3 worm cellular contexts compared by ENCODE assay signal in the genomic region with DNA sequence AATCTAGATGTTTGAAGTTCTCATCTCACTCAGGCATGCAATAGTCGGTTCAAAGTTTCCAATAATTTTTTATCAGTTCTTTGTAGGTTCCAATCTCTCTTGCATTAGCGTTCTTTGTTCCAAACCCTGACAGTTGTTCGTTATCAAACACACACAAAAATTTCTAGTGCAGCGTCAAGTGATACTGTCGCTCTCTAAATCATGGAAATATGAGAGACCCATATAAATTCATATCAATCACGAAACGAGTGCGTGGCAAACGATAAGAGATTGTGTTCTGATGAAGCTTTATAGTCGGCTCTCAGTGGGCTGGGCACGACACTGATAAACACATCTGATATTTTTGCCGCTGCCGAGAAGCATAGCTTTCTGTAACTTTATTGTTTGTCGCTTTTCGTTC.
TF ChIP-seq lines count a peak whose summit lies in the region.

No protein-coding gene starts in this region.

TF ChIP-seq in whole organism, L1 larva, 84 proteins besides CTCF, POLR2A, EP300 and RAD21 (continued from another document):
- TF ChIP-seq pqm-1 (tag; optimal IDR thresholded peaks at IDR 0.05; lab: Kevin White, UChicago), result peak; percentile 1
- peak; percentile 3 for TF ChIP-seq lin-14 (GFP tag; optimal IDR thresholded peaks at IDR 0.05; lab: Kevin White, UChicago)

TF ChIP-seq in whole organism, L4 larva, 104 proteins besides CTCF, POLR2A, EP300 and RAD21 (continued from another document):
- TF ChIP-seq snpc-1.2 (GFP tag; IDR thresholded peaks at IDR 0.05; lab: Robert Waterston, UW), result no peak
- TF ChIP-seq php-3 (GFP tag; IDR thresholded peaks at IDR 0.05; lab: Robert Waterston, UW), result peak; percentile 97
- TF ChIP-seq mep-1 (tag; optimal IDR thresholded peaks at IDR 0.05; lab: Kevin White, UChicago), result peak; percentile 65
- TF ChIP-seq D1046.2 (GFP tag; IDR thresholded peaks at IDR 0.05; lab: Robert Waterston, UW), result no peak
- no peak for TF ChIP-seq nhr-6 (tag; optimal IDR thresholded peaks at IDR 0.05; lab: Kevin White, UChicago)
- no peak for TF ChIP-seq ces-1 (GFP tag; optimal IDR thresholded peaks at IDR 0.05; lab: Kevin White, UChicago)
- peak; percentile 60 for TF ChIP-seq hlh-30 (tag; optimal IDR thresholded peaks at IDR 0.05; lab: Kevin White, UChicago; ENCODE audit: insufficient read depth)
- TF ChIP-seq dmd-8 (GFP tag; IDR thresholded peaks at IDR 0.05; lab: Robert Waterston, UW), result no peak
- no peak for TF ChIP-seq lin-13 (GFP tag; optimal IDR thresholded peaks at IDR 0.05; lab: Kevin White, UChicago)
- no peak for TF ChIP-seq Y5F2A.4 (GFP tag; optimal IDR thresholded peaks at IDR 0.05; lab: Kevin White, UChicago)
- no peak for TF ChIP-seq lin-39 (tag; optimal IDR thresholded peaks at IDR 0.05; lab: Kevin White, UChicago)
- TF ChIP-seq zip-11 (GFP tag; IDR thresholded peaks at IDR 0.05; lab: Robert Waterston, UW), result no peak
- TF ChIP-seq hlh-11 (tag; optimal IDR thresholded peaks at IDR 0.05; lab: Kevin White, UChicago), result peak; percentile 94
- TF ChIP-seq ama-1 (optimal IDR thresholded peaks at IDR 0.05; lab: Kevin White, UChicago), result no peak
- TF ChIP-seq daf-8 (GFP tag; IDR thresholded peaks at IDR 0.05; lab: Robert Waterston, UW), result no peak
- TF ChIP-seq ceh-82 (tag; optimal IDR thresholded peaks at IDR 0.05; lab: Kevin White, UChicago), result no peak
- peak; percentile 49 for TF ChIP-seq nhr-77 (tag; optimal IDR thresholded peaks at IDR 0.05; lab: Kevin White, UChicago)
- peak; percentile 45; the same call in 1 of the 2 replicates for TF ChIP-seq mdt-29 (GFP tag; IDR thresholded peaks at IDR 0.05; lab: Robert Waterston, UW)
- no peak for TF ChIP-seq ctbp-1 (GFP tag; IDR thresholded peaks at IDR 0.05; lab: Robert Waterston, UW)
- TF ChIP-seq lin-1 (GFP tag; IDR thresholded peaks at IDR 0.05; lab: Robert Waterston, UW), result peak; percentile 41; the same call in 1 of the 2 replicates
- TF ChIP-seq set-16 (GFP tag; IDR thresholded peaks at IDR 0.05; lab: Robert Waterston, UW), result no peak
- no peak for TF ChIP-seq lin-38 (GFP tag; IDR thresholded peaks at IDR 0.05; lab: Robert Waterston, UW)
- no peak for TF ChIP-seq ZK546.5 (tag; optimal IDR thresholded peaks at IDR 0.05; lab: Kevin White, UChicago)
- TF ChIP-seq F37D6.2 (tag; optimal IDR thresholded peaks at IDR 0.05; lab: Kevin White, UChicago), result no peak
- no peak for TF ChIP-seq sdz-12 (GFP tag; optimal IDR thresholded peaks at IDR 0.05; lab: Kevin White, UChicago)
- no peak for TF ChIP-seq F44E2.7 (GFP tag; IDR thresholded peaks at IDR 0.05; lab: Robert Waterston, UW)
- TF ChIP-seq madf-5 (GFP tag; IDR thresholded peaks at IDR 0.05; lab: Robert Waterston, UW), result no peak
- TF ChIP-seq pqm-1 (tag; optimal IDR thresholded peaks at IDR 0.05; lab: Kevin White, UChicago), result peak; percentile 82
- no peak for TF ChIP-seq zip-2 (tag; optimal IDR thresholded peaks at IDR 0.05; lab: Kevin White, UChicago)
- TF ChIP-seq attf-4 (tag; optimal IDR thresholded peaks at IDR 0.05; lab: Kevin White, UChicago), result no peak
- no peak for TF ChIP-seq saeg-2 (GFP tag; IDR thresholded peaks at IDR 0.05; lab: Robert Waterston, UW)
- TF ChIP-seq nhr-25 (tag; optimal IDR thresholded peaks at IDR 0.05; lab: Kevin White, UChicago; ENCODE audit: borderline replicate concordance, insufficient read depth), result no peak
- no peak for TF ChIP-seq duxl-1 (tag; optimal IDR thresholded peaks at IDR 0.05; lab: Kevin White, UChicago; ENCODE audit: poor library complexity)
- TF ChIP-seq daf-16 (GFP tag; optimal IDR thresholded peaks at IDR 0.05; lab: Kevin White, UChicago), result peak in 1 of 2 experiments; percentile 24
- peak; percentile 81 for TF ChIP-seq daf-16 (tag; optimal IDR thresholded peaks at IDR 0.05; lab: Kevin White, UChicago)
- no peak for TF ChIP-seq ceh-44 (GFP tag; IDR thresholded peaks at IDR 0.05; lab: Robert Waterston, UW)
- no peak for TF ChIP-seq aha-1 (tag; lab: Kevin White, UChicago)
- no peak for TF ChIP-seq jun-1 (tag; optimal IDR thresholded peaks at IDR 0.05; lab: Kevin White, UChicago)
- TF ChIP-seq fkh-10 (GFP tag; optimal IDR thresholded peaks at IDR 0.05; lab: Kevin White, UChicago), result no peak
- TF ChIP-seq ceh-20 (GFP tag; IDR thresholded peaks at IDR 0.05; lab: Robert Waterston, UW), result peak; percentile 85
- TF ChIP-seq snpc-4 (tag; optimal IDR thresholded peaks at IDR 0.05; lab: Kevin White, UChicago), result no peak
- no peak for TF ChIP-seq tag-97 (GFP tag; IDR thresholded peaks at IDR 0.05; lab: Robert Waterston, UW)
- no peak for TF ChIP-seq zag-1 (tag; optimal IDR thresholded peaks at IDR 0.05; lab: Kevin White, UChicago)
- no peak for TF ChIP-seq nhr-42 (GFP tag; IDR thresholded peaks at IDR 0.05; lab: Robert Waterston, UW)
- no peak for TF ChIP-seq ZK337.2 (GFP tag; IDR thresholded peaks at IDR 0.05; lab: Robert Waterston, UW)
- no peak for TF ChIP-seq ceh-62 (tag; optimal IDR thresholded peaks at IDR 0.05; lab: Kevin White, UChicago)
- TF ChIP-seq nhr-48 (tag; optimal IDR thresholded peaks at IDR 0.05; lab: Kevin White, UChicago), result peak; percentile 86

TF ChIP-seq in whole organism, young adult, 124 proteins besides CTCF, POLR2A, EP300 and RAD21 (continued from another document):
- TF ChIP-seq gei-17 (GFP tag; optimal IDR thresholded peaks at IDR 0.05; lab: Kevin White, UChicago), result no peak
- no peak for TF ChIP-seq sea-2 (GFP tag; IDR thresholded peaks at IDR 0.05; lab: Robert Waterston, UW)
- TF ChIP-seq F22D6.2 (tag; optimal IDR thresholded peaks at IDR 0.05; lab: Kevin White, UChicago), result no peak
- no peak for TF ChIP-seq egrh-3 (GFP tag; IDR thresholded peaks at IDR 0.05; lab: Robert Waterston, UW)
- no peak for TF ChIP-seq T07F8.4 (tag; optimal IDR thresholded peaks at IDR 0.05; lab: Kevin White, UChicago)
- peak; percentile 53 for TF ChIP-seq atf-7 (tag; optimal IDR thresholded peaks at IDR 0.05; lab: Kevin White, UChicago)
- no peak for TF ChIP-seq nhr-120 (GFP tag; IDR thresholded peaks at IDR 0.05; lab: Robert Waterston, UW)
- TF ChIP-seq rcor-1 (GFP tag; IDR thresholded peaks at IDR 0.05; lab: Robert Waterston, UW), result no peak
- TF ChIP-seq lir-1 (GFP tag; conservative IDR thresholded peaks at IDR 0.05; lab: Robert Waterston, UW), result no peak
- no peak for TF ChIP-seq ztf-3 (GFP tag; optimal IDR thresholded peaks at IDR 0.05; lab: Kevin White, UChicago)
- TF ChIP-seq Y79H2A.3 (GFP tag; conservative IDR thresholded peaks at IDR 0.05; lab: Robert Waterston, UW), result no peak
- no peak for TF ChIP-seq repo-1 (tag; optimal IDR thresholded peaks at IDR 0.05; lab: Kevin White, UChicago)
- TF ChIP-seq chd-7 (tag; optimal IDR thresholded peaks at IDR 0.05; lab: Kevin White, UChicago), result peak; percentile 46
- no peak for TF ChIP-seq lsl-1 (GFP tag; optimal IDR thresholded peaks at IDR 0.05; lab: Kevin White, UChicago)
- no peak for TF ChIP-seq attf-5 (GFP tag; optimal IDR thresholded peaks at IDR 0.05; lab: Kevin White, UChicago)
- no peak for TF ChIP-seq dpl-1 (GFP tag; optimal IDR thresholded peaks at IDR 0.05; lab: Kevin White, UChicago)
- no peak for TF ChIP-seq Y67H2A.10 (GFP tag; conservative IDR thresholded peaks at IDR 0.05; lab: Robert Waterston, UW)
- 0 out of 2 replicates have a peak, but pooled peaks have one; percentile 40 for TF ChIP-seq Y53G8AR.9 (GFP tag; conservative IDR thresholded peaks at IDR 0.05; lab: Robert Waterston, UW)
- no peak for TF ChIP-seq fkh-3 (tag; optimal IDR thresholded peaks at IDR 0.05; lab: Kevin White, UChicago)
- no peak for TF ChIP-seq akir-1 (GFP tag; optimal IDR thresholded peaks at IDR 0.05; lab: Kevin White, UChicago)
- TF ChIP-seq ztf-25 (GFP tag; IDR thresholded peaks at IDR 0.05; lab: Robert Waterston, UW), result no peak
- peak; percentile 13; the same call in 1 of the 2 replicates for TF ChIP-seq hmg-1.2 (GFP tag; IDR thresholded peaks at IDR 0.05; lab: Robert Waterston, UW)
- TF ChIP-seq hlh-12 (tag; optimal IDR thresholded peaks at IDR 0.05; lab: Kevin White, UChicago), result no peak
